Worm (Caenorhabditis elegans): Measurements from ENCODE around the gene T24H10.4.

DNA sequence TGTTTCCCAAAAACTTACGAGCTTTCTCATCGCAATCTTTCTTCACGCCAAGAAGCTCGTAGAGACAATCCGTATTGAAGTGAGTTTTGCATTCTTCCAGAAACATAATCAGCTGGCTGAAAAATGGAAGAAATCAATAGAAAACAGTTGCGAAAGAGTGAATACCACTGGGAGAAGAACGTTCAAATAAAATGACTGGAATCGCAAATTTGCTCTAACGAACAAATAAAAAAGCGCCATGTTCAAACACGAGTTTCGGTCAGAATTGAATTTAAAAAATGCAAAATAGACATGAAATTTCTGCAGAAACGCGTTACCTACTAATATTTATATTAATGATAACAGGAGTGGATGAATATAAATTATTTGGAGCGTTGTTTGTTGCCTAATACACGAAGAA, 891 bp upstream of the T24H10.4 start, which contains the start of gene dnj-23:
- TF ChIP-seq dao-5 (tag; optimal IDR thresholded peaks at IDR 0.05) (no peak), him-1 (tag; optimal IDR thresholded peaks at IDR 0.05) (no peak), W03F9.2 (tag; optimal IDR thresholded peaks at IDR 0.05) (no peak)
